Worm (Caenorhabditis elegans): Measurements from ENCODE around the gene Y25C1A.7.

- TF ChIP-seq pqm-1 (tag; optimal IDR thresholded peaks at IDR 0.05) (no peak), unc-39 (tag; optimal IDR thresholded peaks at IDR 0.05) (no peak), unc-62 (GFP tag; optimal IDR thresholded peaks at IDR 0.05 in 1 of 2) (no peak), unc-62 (tag; optimal IDR thresholded peaks at IDR 0.05) (no peak), nhr-28 (tag; optimal IDR thresholded peaks at IDR 0.05) (no peak), ceh-62 (tag; optimal IDR thresholded peaks at IDR 0.05) (no peak), mdt-29 (GFP tag; IDR thresholded peaks at IDR 0.05) (no peak), madf-5 (GFP tag; IDR thresholded peaks at IDR 0.05) (no peak), mep-1 (tag; optimal IDR thresholded peaks at IDR 0.05) (no peak), mes-2 (tag; optimal IDR thresholded peaks at IDR 0.05; ENCODE audit: poor library complexity, severe bottlenecking) (no peak), nhr-76 (tag; optimal IDR thresholded peaks at IDR 0.05) (no peak), duxl-1 (tag; optimal IDR thresholded peaks at IDR 0.05; ENCODE audit: poor library complexity) (no peak), nhr-10 (tag; optimal IDR thresholded peaks at IDR 0.05) (no peak), lin-39 (tag; optimal IDR thresholded peaks at IDR 0.05) (no peak), nhr-48 (tag; optimal IDR thresholded peaks at IDR 0.05) (no peak)
These were observed 35.9 kb downstream of the Y25C1A.7 start for ce11 chrII:3034914-3035313.
